Worm (Caenorhabditis elegans) whole organism, young adult: ENCODE measurements around the gene szy-2.

ENCODE experiments used
- B0261.1 ChIP-seq: sonication (generic microtip); optimal IDR thresholded peaks from 2 replicates; lab custom pipeline; 2016; ENCODE audit warnings: mild to moderate bottlenecking, missing genetic modification characterization, moderate library complexity, missing compliant biosample characterization
- D2030.7 ChIP-seq: fragments of 200-800 bp; sonication (Bioruptor generic); IDR thresholded peaks from 2 replicates; pipeline ENCODE4 v1.3.6; 2022; ENCODE audit warnings: missing genetic modification reagents, missing genetic modification characterization, missing compliant biosample characterization
- F23B12.7 ChIP-seq: sonication (generic microtip); optimal IDR thresholded peaks from 2 replicates; lab custom pipeline; 2017; ENCODE audit warnings: missing genetic modification characterization, mild to moderate bottlenecking, missing compliant biosample characterization, antibody characterized with exemption, moderate library complexity; ENCODE audit not compliant: insufficient read depth
- F33H1.4 ChIP-seq: fragments of 200-800 bp; sonication (Bioruptor generic); IDR thresholded peaks from 2 replicates; pipeline ENCODE4 v1.3.6; 2022; ENCODE audit warnings: missing genetic modification reagents, missing genetic modification characterization, missing compliant biosample characterization
- F37B4.10 ChIP-seq: fragments of 200-800 bp; sonication (Bioruptor generic); IDR thresholded peaks from 2 replicates; pipeline ENCODE4 v1.3.6; 2022; ENCODE audit warnings: missing genetic modification characterization, missing compliant biosample characterization
- F49E8.2 ChIP-seq: sonication (generic microtip); optimal IDR thresholded peaks from 3 replicates; lab custom pipeline; 2017; ENCODE audit warnings: missing genetic modification characterization, mild to moderate bottlenecking, missing compliant biosample characterization, antibody characterized with exemption, moderate library complexity; ENCODE audit not compliant: insufficient read depth
- F52B5.7 ChIP-seq: sonication (generic microtip); optimal IDR thresholded peaks from 2 replicates; lab custom pipeline; 2016; ENCODE audit warnings: mild to moderate bottlenecking, missing genetic modification characterization, missing compliant biosample characterization
- F55B11.4 ChIP-seq: sonication (generic microtip); optimal IDR thresholded peaks from 2 replicates; lab custom pipeline; 2016; ENCODE audit warnings: missing compliant biosample characterization, missing genetic modification characterization, borderline replicate concordance; ENCODE audit not compliant: insufficient read depth
- T07F8.4 ChIP-seq: sonication (generic microtip); optimal IDR thresholded peaks from 2 replicates; lab custom pipeline; 2016; ENCODE audit warnings: mild to moderate bottlenecking, missing genetic modification characterization, moderate library complexity, missing compliant biosample characterization
- Y79H2A.3 ChIP-seq: fragments of 200-800 bp; sonication (Bioruptor generic); conservative IDR thresholded peaks from 2 replicates; pipeline ENCODE4 v1.3.6; 2022; ENCODE audit warnings: missing genetic modification reagents, missing genetic modification characterization, missing compliant biosample characterization
- akir-1 ChIP-seq: fragments of 200-800 bp; sonication (Bioruptor generic); optimal IDR thresholded peaks from 2 replicates; lab custom pipeline; 2018; ENCODE audit warnings: mild to moderate bottlenecking, missing genetic modification characterization, moderate library complexity, missing compliant biosample characterization
- aptf-3 ChIP-seq: fragments of 200-800 bp; sonication (Bioruptor generic); IDR thresholded peaks from 2 replicates; pipeline ENCODE4 v1.3.6; 2022; ENCODE audit warnings: missing genetic modification characterization, missing compliant biosample characterization
- atf-7 ChIP-seq: sonication (generic microtip); optimal IDR thresholded peaks from 2 replicates; lab custom pipeline; 2017; ENCODE audit warnings: mild to moderate bottlenecking, missing genetic modification characterization, missing compliant biosample characterization
- attf-3 ChIP-seq: fragments of 200-800 bp; sonication (Bioruptor generic); conservative IDR thresholded peaks from 2 replicates; pipeline ENCODE4 v1.3.6; 2022; ENCODE audit warnings: missing genetic modification reagents, missing genetic modification characterization, missing compliant biosample characterization
- bed-1 ChIP-seq: fragments of 200-800 bp; sonication (Bioruptor generic); IDR thresholded peaks from 2 replicates; pipeline ENCODE4 v1.3.6; 2022; ENCODE audit warnings: missing genetic modification reagents, missing genetic modification characterization, missing compliant biosample characterization
- ccch-3 ChIP-seq: fragments of 200-800 bp; sonication (Bioruptor generic); optimal IDR thresholded peaks from 2 replicates; lab custom pipeline; 2018; ENCODE audit warnings: mild to moderate bottlenecking, missing genetic modification characterization, missing compliant biosample characterization
- cebp-1 ChIP-seq, 2 experiments: fragments of 200-800 bp in 1 of 2; sonication (Bioruptor generic) in 1 of 2; sonication (generic microtip) in 1 of 2; IDR thresholded peaks in 1 of 2; optimal IDR thresholded peaks in 1 of 2; 2 replicates each; pipeline versions ENCODE4 v1.3.6 to Lab custom; 2017 to 2022; ENCODE audit warnings: missing compliant biosample characterization in 2 of 2, missing genetic modification characterization in 2 of 2, mild to moderate bottlenecking in 1 of 2, missing genetic modification reagents in 1 of 2, moderate library complexity in 1 of 2
- ceh-91 ChIP-seq: fragments of 200-800 bp; sonication (Bioruptor generic); IDR thresholded peaks from 2 replicates; pipeline ENCODE4 v1.3.6; 2022; ENCODE audit warnings: missing genetic modification reagents, missing genetic modification characterization, missing compliant biosample characterization
- chd-7 ChIP-seq: sonication (generic microtip); optimal IDR thresholded peaks from 2 replicates; lab custom pipeline; 2016; ENCODE audit warnings: mild to moderate bottlenecking, missing genetic modification characterization, moderate library complexity, missing compliant biosample characterization
- die-1 ChIP-seq: sonication (generic microtip); optimal IDR thresholded peaks from 2 replicates; lab custom pipeline; 2016; ENCODE audit warnings: missing genotype, mild to moderate bottlenecking, missing genetic modification characterization, missing compliant biosample characterization
- dox-1 ChIP-seq: fragments of 200-800 bp; sonication (Bioruptor generic); IDR thresholded peaks from 2 replicates; pipeline ENCODE4 v1.3.6; 2022; ENCODE audit warnings: missing genetic modification reagents, missing genetic modification characterization, missing compliant biosample characterization
- dpl-1 ChIP-seq: fragments of 150-350 bp; optimal IDR thresholded peaks from 2 replicates; lab custom pipeline; 2014; ENCODE audit warnings: missing biosample characterization, missing genetic modification reagents, missing genetic modification characterization
- efl-1 ChIP-seq: fragments of 150-350 bp; optimal IDR thresholded peaks from 2 replicates; lab custom pipeline; 2014; ENCODE audit warnings: missing biosample characterization, missing genetic modification reagents, missing genetic modification characterization
- egl-18 ChIP-seq: fragments of 200-800 bp; sonication (Bioruptor generic); IDR thresholded peaks from 2 replicates; pipeline ENCODE4 v1.3.6; 2022; ENCODE audit warnings: missing genetic modification reagents, missing genetic modification characterization, missing compliant biosample characterization
- egl-44 ChIP-seq: fragments of 200-800 bp; sonication (Bioruptor generic); IDR thresholded peaks from 2 replicates; pipeline ENCODE4 v1.3.6; 2022; ENCODE audit warnings: missing genetic modification reagents, missing genetic modification characterization, missing compliant biosample characterization
- egrh-3 ChIP-seq: fragments of 200-800 bp; sonication (Bioruptor generic); IDR thresholded peaks from 2 replicates; pipeline ENCODE4 v1.3.6; 2022; ENCODE audit warnings: missing genetic modification reagents, missing genetic modification characterization, missing compliant biosample characterization
- ekl-4 ChIP-seq: fragments of 200-800 bp; sonication (Bioruptor generic); IDR thresholded peaks from 2 replicates; pipeline ENCODE4 v1.3.6; 2022; ENCODE audit warnings: missing genetic modification reagents, missing genetic modification characterization, missing compliant biosample characterization
- hmg-20 ChIP-seq: fragments of 200-800 bp; sonication (Bioruptor generic); IDR thresholded peaks from 2 replicates; pipeline ENCODE4 v1.3.6; 2022; ENCODE audit warnings: missing genetic modification reagents, missing genetic modification characterization, missing compliant biosample characterization
- lin-26 ChIP-seq: fragments of 200-800 bp; sonication (Bioruptor generic); IDR thresholded peaks from 2 replicates; pipeline ENCODE4 v1.3.6; 2022; ENCODE audit warnings: missing genetic modification reagents, missing genetic modification characterization, missing compliant biosample characterization
- lsl-1 ChIP-seq: fragments of 200-800 bp; sonication (Bioruptor generic); optimal IDR thresholded peaks from 2 replicates; lab custom pipeline; 2018; ENCODE audit warnings: mild to moderate bottlenecking, missing genetic modification characterization, moderate library complexity, missing compliant biosample characterization
- madf-3 ChIP-seq: fragments of 200-800 bp; sonication (Bioruptor generic); IDR thresholded peaks from 2 replicates; pipeline ENCODE4 v1.3.6; 2022; ENCODE audit warnings: missing genetic modification reagents, missing genetic modification characterization, missing compliant biosample characterization
- mcd-1 ChIP-seq: fragments of 200-800 bp; sonication (Bioruptor generic); IDR thresholded peaks from 2 replicates; pipeline ENCODE4 v1.3.6; 2022; ENCODE audit warnings: missing genetic modification reagents, missing genetic modification characterization, missing compliant biosample characterization
- mel-28 ChIP-seq: sonication (generic microtip); optimal IDR thresholded peaks from 2 replicates; lab custom pipeline; 2016; ENCODE audit warnings: borderline replicate concordance, mild to moderate bottlenecking, missing genetic modification characterization, missing compliant biosample characterization
- nhr-120 ChIP-seq: fragments of 200-800 bp; sonication (Bioruptor generic); IDR thresholded peaks from 2 replicates; pipeline ENCODE4 v1.3.6; 2022; ENCODE audit warnings: missing genetic modification characterization, missing compliant biosample characterization
- rcor-1 ChIP-seq: fragments of 200-800 bp; sonication (Bioruptor generic); IDR thresholded peaks from 2 replicates; pipeline ENCODE4 v1.3.6; 2022; ENCODE audit warnings: missing genetic modification reagents, missing genetic modification characterization, missing compliant biosample characterization
- rec-8 ChIP-seq, 2 experiments: sonication (generic microtip); optimal IDR thresholded peaks; 2 replicates each; lab custom pipeline; 2016; ENCODE audit warnings: mild to moderate bottlenecking in 2 of 2, missing genetic modification characterization in 2 of 2, missing genetic modification reagents in 2 of 2, missing genotype in 2 of 2, missing biosample characterization in 1 of 2, missing compliant biosample characterization in 1 of 2, moderate library complexity in 1 of 2
- rpc-1 ChIP-seq, 2 experiments: fragments of 150-350 bp in 1 of 2; sonication (generic microtip) in 1 of 2; optimal IDR thresholded peaks; 2 replicates each; lab custom pipeline; 2014 to 2018; ENCODE audit warnings: missing biosample characterization in 1 of 2, missing genetic modification characterization in 1 of 2, missing genetic modification reagents in 1 of 2, missing genotype in 1 of 2
- snpc-1.3 ChIP-seq: sonication (generic microtip); optimal IDR thresholded peaks from 2 replicates; lab custom pipeline; 2017; ENCODE audit warnings: missing genetic modification characterization, mild to moderate bottlenecking, missing compliant biosample characterization, antibody characterized with exemption, moderate library complexity, missing genotype, missing genetic modification reagents; ENCODE audit not compliant: insufficient read depth
- snpc-4 ChIP-seq, 5 experiments: fragments of 150-350 bp in 1 of 5; sonication (generic microtip) in 4 of 5; optimal IDR thresholded peaks; 2 replicates each; lab custom pipeline; 2014 to 2018; ENCODE audit warnings: missing genetic modification characterization in 5 of 5, missing biosample characterization in 3 of 5, antibody characterized with exemption in 2 of 5, mild to moderate bottlenecking in 2 of 5, missing compliant biosample characterization in 2 of 5, missing genotype in 2 of 5, moderate library complexity in 2 of 5, missing genetic modification reagents in 1 of 5
- sptf-2 ChIP-seq: fragments of 200-800 bp; sonication (Bioruptor generic); optimal IDR thresholded peaks from 2 replicates; lab custom pipeline; 2018; ENCODE audit warnings: mild to moderate bottlenecking, missing genetic modification characterization, missing compliant biosample characterization
- zfh-2 ChIP-seq: fragments of 200-800 bp; sonication (Bioruptor generic); conservative IDR thresholded peaks from 2 replicates; pipeline ENCODE4 v1.3.6; 2022; ENCODE audit warnings: missing genetic modification reagents, missing genetic modification characterization, missing compliant biosample characterization
- zim-3 ChIP-seq: sonication (generic microtip); optimal IDR thresholded peaks from 2 replicates; lab custom pipeline; 2017; ENCODE audit warnings: mild to moderate bottlenecking, missing genetic modification characterization, moderate library complexity, missing compliant biosample characterization
- ztf-18 ChIP-seq: sonication (generic microtip); optimal IDR thresholded peaks from 2 replicates; lab custom pipeline; 2016; ENCODE audit warnings: missing genotype, mild to moderate bottlenecking, missing genetic modification characterization, missing compliant biosample characterization
- ztf-25 ChIP-seq: fragments of 200-800 bp; sonication (Bioruptor generic); IDR thresholded peaks from 2 replicates; pipeline ENCODE4 v1.3.6; 2022; ENCODE audit warnings: missing genetic modification reagents, missing genetic modification characterization, missing compliant biosample characterization
- ztf-28 ChIP-seq: fragments of 200-800 bp; sonication (Bioruptor generic); IDR thresholded peaks from 2 replicates; pipeline ENCODE4 v1.3.6; 2022; ENCODE audit warnings: missing genetic modification reagents, missing genetic modification characterization, missing compliant biosample characterization
- ztf-3 ChIP-seq: fragments of 200-800 bp; sonication (Bioruptor generic); optimal IDR thresholded peaks from 2 replicates; lab custom pipeline; 2018; ENCODE audit warnings: mild to moderate bottlenecking, missing genetic modification characterization, missing compliant biosample characterization
- ztf-6 ChIP-seq: fragments of 200-800 bp; sonication (Bioruptor generic); IDR thresholded peaks from 2 replicates; pipeline ENCODE4 v1.3.6; 2022; ENCODE audit warnings: missing genetic modification reagents, missing genetic modification characterization, missing compliant biosample characterization

szy-2 gene

ce11 chrIII:5406314-5406713 is 35.2 kb upstream of the szy-2 start (continued):
- TF ChIP-seq atf-7: no peak
- no peak for TF ChIP-seq snpc-4 (GFP tag; optimal IDR thresholded peaks at IDR 0.05; lab: Kevin White, UChicago)
- no peak for TF ChIP-seq snpc-4 (tag; optimal IDR thresholded peaks at IDR 0.05; lab: Kevin White, UChicago)
- no peak for TF ChIP-seq bed-1
- TF ChIP-seq B0261.1: no peak
- TF ChIP-seq dpl-1: peak; percentile 19
- TF ChIP-seq zfh-2 (GFP tag; lab: Robert Waterston, UW): no peak
- no peak for TF ChIP-seq F52B5.7 (tag; lab: Kevin White, UChicago)
- TF ChIP-seq akir-1 (GFP tag; lab: Kevin White, UChicago): no peak
- no peak for TF ChIP-seq egl-18 (GFP tag; lab: Robert Waterston, UW)
- TF ChIP-seq D2030.7 (GFP tag; lab: Robert Waterston, UW): peak; percentile 52
- TF ChIP-seq mel-28: no peak
- no peak for TF ChIP-seq Y79H2A.3
- TF ChIP-seq T07F8.4: no peak
- no peak for TF ChIP-seq F23B12.7 (tag; lab: Kevin White, UChicago)
- TF ChIP-seq egrh-3 (GFP tag; lab: Robert Waterston, UW): no peak
- no peak for TF ChIP-seq F49E8.2 (tag; lab: Kevin White, UChicago)
- peak; percentile 61 for TF ChIP-seq dox-1 (GFP tag; lab: Robert Waterston, UW)
- no peak; the same call in 1 of the 2 replicates for TF ChIP-seq F33H1.4 (GFP tag; lab: Robert Waterston, UW)
- TF ChIP-seq ccch-3 (GFP tag; lab: Kevin White, UChicago): no peak
- TF ChIP-seq die-1: peak; percentile 7
- no peak for TF ChIP-seq rcor-1 (GFP tag; lab: Robert Waterston, UW)
- TF ChIP-seq ceh-91 (GFP tag; lab: Robert Waterston, UW): peak; percentile 44; the same call in 1 of the 2 replicates
- no peak for TF ChIP-seq rec-8 (tag; optimal IDR thresholded peaks at IDR 0.05; lab: Kevin White, UChicago)
- no peak for TF ChIP-seq ekl-4 (GFP tag; lab: Robert Waterston, UW)
- TF ChIP-seq madf-3 (GFP tag; lab: Robert Waterston, UW): no peak
- no peak for TF ChIP-seq F55B11.4 (tag; lab: Kevin White, UChicago)
- no peak for TF ChIP-seq ztf-25 (GFP tag; lab: Robert Waterston, UW)
- TF ChIP-seq lin-26 (GFP tag; lab: Robert Waterston, UW): no peak
- no peak for TF ChIP-seq cebp-1 (GFP tag; IDR thresholded peaks at IDR 0.05; lab: Robert Waterston, UW)
- TF ChIP-seq cebp-1 (tag; optimal IDR thresholded peaks at IDR 0.05; lab: Kevin White, UChicago): no peak
- TF ChIP-seq chd-7 (tag; lab: Kevin White, UChicago): no peak
- TF ChIP-seq aptf-3 (GFP tag; lab: Robert Waterston, UW): peak; percentile 100
- TF ChIP-seq attf-3 (GFP tag; lab: Robert Waterston, UW): no peak
- TF ChIP-seq F37B4.10 (GFP tag; lab: Robert Waterston, UW): no peak
- TF ChIP-seq snpc-1.3 (tag; lab: Kevin White, UChicago): no peak
- no peak for TF ChIP-seq ztf-28 (GFP tag; lab: Robert Waterston, UW)
- peak; percentile 85 for TF ChIP-seq efl-1 (GFP tag; lab: Kevin White, UChicago)
- TF ChIP-seq nhr-120 (GFP tag; lab: Robert Waterston, UW): no peak
- TF ChIP-seq ztf-6 (GFP tag; lab: Robert Waterston, UW): no peak
- no peak for TF ChIP-seq rpc-1 (optimal IDR thresholded peaks at IDR 0.05; lab: Kevin White, UChicago)
- no peak for TF ChIP-seq rpc-1 (tag; optimal IDR thresholded peaks at IDR 0.05; lab: Kevin White, UChicago)
- TF ChIP-seq ztf-3 (GFP tag; lab: Kevin White, UChicago): no peak
- no peak for TF ChIP-seq zim-3
- peak; percentile 40 for TF ChIP-seq lsl-1 (GFP tag; lab: Kevin White, UChicago)
- TF ChIP-seq ztf-18 (tag; lab: Kevin White, UChicago): no peak
- peak; percentile 39; the same call in 1 of the 2 replicates for TF ChIP-seq mcd-1 (GFP tag; lab: Robert Waterston, UW)
- no peak for TF ChIP-seq sptf-2
- TF ChIP-seq hmg-20: no peak
- no peak for TF ChIP-seq egl-44 (GFP tag; lab: Robert Waterston, UW)
